Fruit fly (Drosophila melanogaster) whole organism, embryonic: Measurements from ENCODE around the gene Pa1.

Experiments used
- Bdp1 ChIP-seq: fragments of 200-800 bp; sonication (Bioruptor generic); optimal IDR thresholded peaks from 3 replicates; lab custom pipeline; 2016; ENCODE audit warnings: missing biosample characterization, missing genetic modification characterization
- CG10543 ChIP-seq: fragments of 200-800 bp; sonication (Bioruptor generic); optimal IDR thresholded peaks from 3 replicates; lab custom pipeline; 2017; ENCODE audit warnings: missing biosample characterization, mild to moderate bottlenecking, missing genetic modification characterization, moderate library complexity
- CG11456 ChIP-seq: fragments of 200-800 bp; sonication (Bioruptor generic); IDR thresholded peaks from 3 replicates; pipeline ENCODE4 v1.3.6; 2022; ENCODE audit warnings: missing biosample characterization, missing genetic modification characterization
- CG11696 ChIP-seq: fragments of 200-800 bp; sonication (Bioruptor generic); IDR thresholded peaks from 2 replicates; pipeline ENCODE4 v1.3.6; 2022; ENCODE audit warnings: missing biosample characterization, missing genetic modification characterization
- CG12219 ChIP-seq: fragments of 200-800 bp; sonication (Bioruptor generic); optimal IDR thresholded peaks from 3 replicates; lab custom pipeline; 2018; ENCODE audit warnings: missing biosample characterization, mild to moderate bottlenecking, missing genetic modification characterization
- CG12391 ChIP-seq: fragments of 200-800 bp; sonication (Bioruptor generic); optimal IDR thresholded peaks from 3 replicates; lab custom pipeline; 2018; ENCODE audit warnings: missing biosample characterization, mild to moderate bottlenecking, missing genetic modification characterization, moderate library complexity
- CG14014 ChIP-seq: fragments of 200-800 bp; sonication (Bioruptor generic); IDR thresholded peaks from 2 replicates; pipeline ENCODE4 v1.3.6; 2022; ENCODE audit warnings: missing biosample characterization, missing genetic modification characterization
- CG16813 ChIP-seq: fragments of 200-800 bp; sonication (Bioruptor generic); IDR thresholded peaks from 3 replicates; pipeline ENCODE4 v1.3.6; 2022; ENCODE audit warnings: missing biosample characterization, missing genetic modification characterization; ENCODE audit not compliant: partially characterized antibody
- CG17612 ChIP-seq: fragments of 200-800 bp; sonication (Bioruptor generic); IDR thresholded peaks from 2 replicates; pipeline ENCODE4 v1.3.6; 2022; ENCODE audit warnings: missing biosample characterization, missing genetic modification characterization
- CG18262 ChIP-seq: fragments of 200-800 bp; optimal IDR thresholded peaks from 3 replicates; lab custom pipeline; 2019; ENCODE audit warnings: missing biosample characterization, mild to moderate bottlenecking, missing genetic modification characterization, moderate library complexity
- CG18764 ChIP-seq: fragments of 200-800 bp; sonication (Bioruptor generic); optimal IDR thresholded peaks from 3 replicates; lab custom pipeline; 2016; ENCODE audit warnings: missing biosample characterization, missing genetic modification characterization
- CG2120 ChIP-seq: fragments of 200-800 bp; sonication (Bioruptor generic); optimal IDR thresholded peaks from 3 replicates; lab custom pipeline; 2016; ENCODE audit warnings: missing biosample characterization, missing genetic modification characterization
- CG32532 ChIP-seq: fragments of 200-800 bp; sonication (Bioruptor generic); IDR thresholded peaks from 2 replicates; pipeline ENCODE4 v1.3.6; 2022; ENCODE audit warnings: missing biosample characterization, missing genetic modification characterization
- CG6272 ChIP-seq: fragments of 200-800 bp; sonication (Bioruptor generic); IDR thresholded peaks from 2 replicates; pipeline ENCODE4 v1.3.6; 2022; ENCODE audit warnings: missing biosample characterization, missing genetic modification characterization
- CG6791 ChIP-seq: fragments of 200-800 bp; sonication (Bioruptor generic); IDR thresholded peaks from 3 replicates; pipeline ENCODE4 v1.3.6; 2022; ENCODE audit warnings: missing biosample characterization, missing genetic modification characterization; ENCODE audit not compliant: partially characterized antibody
- CG7786 ChIP-seq: fragments of 200-800 bp; sonication (Bioruptor generic); optimal IDR thresholded peaks from 2 replicates; lab custom pipeline; 2016; ENCODE audit warnings: missing biosample characterization, missing genetic modification characterization
- CG8944 ChIP-seq: fragments of 200-800 bp; sonication (Bioruptor generic); optimal IDR thresholded peaks from 3 replicates; lab custom pipeline; 2016; ENCODE audit warnings: missing biosample characterization, missing genetic modification characterization
- CoRest ChIP-seq: fragments of 200-800 bp; sonication (Bioruptor generic); optimal IDR thresholded peaks from 3 replicates; lab custom pipeline; 2018; ENCODE audit warnings: missing biosample characterization, mild to moderate bottlenecking, missing genetic modification characterization, moderate library complexity
- Fer1 ChIP-seq: fragments of 200-800 bp; sonication (Bioruptor generic); optimal IDR thresholded peaks from 2 replicates; lab custom pipeline; 2017; ENCODE audit warnings: missing biosample characterization, mild to moderate bottlenecking, missing genetic modification characterization
- Gsc ChIP-seq: fragments of 200-800 bp; sonication (Bioruptor generic); IDR thresholded peaks from 2 replicates; pipeline ENCODE4 v1.3.6; 2022; ENCODE audit warnings: missing biosample characterization, missing genetic modification characterization
- HmgZ ChIP-seq: fragments of 200-800 bp; sonication (Bioruptor generic); optimal IDR thresholded peaks from 2 replicates; lab custom pipeline; 2018; ENCODE audit warnings: missing biosample characterization, mild to moderate bottlenecking, missing genetic modification characterization
- Med ChIP-seq: fragments of 200-800 bp; sonication (Bioruptor generic); peaks from one replicate; lab custom pipeline; 2016; ENCODE audit warnings: missing biosample characterization, missing genetic modification characterization, mild to moderate bottlenecking, inconsistent platforms, moderate library complexity
- Meics ChIP-seq: fragments of 200-800 bp; sonication (Bioruptor generic); optimal IDR thresholded peaks from 2 replicates; lab custom pipeline; 2017; ENCODE audit warnings: missing biosample characterization, mild to moderate bottlenecking, missing genetic modification characterization
- NFAT ChIP-seq: fragments of 200-800 bp; sonication (Bioruptor generic); IDR thresholded peaks from 2 replicates; pipeline ENCODE4 v1.3.6; 2022; ENCODE audit warnings: missing biosample characterization, missing genetic modification characterization
- NfI ChIP-seq: fragments of 200-800 bp; sonication (Bioruptor generic); optimal IDR thresholded peaks from 3 replicates; lab custom pipeline; 2018; ENCODE audit warnings: missing biosample characterization, mild to moderate bottlenecking, missing genetic modification characterization, moderate library complexity
- PHDP ChIP-seq: fragments of 200-800 bp; sonication (Bioruptor generic); optimal IDR thresholded peaks from 3 replicates; lab custom pipeline; 2018; ENCODE audit warnings: missing biosample characterization, mild to moderate bottlenecking, missing genetic modification characterization, moderate library complexity
- Stat92E ChIP-seq, 3 experiments: fragments of >200 bp in 2 of 3; fragments of 200-800 bp in 1 of 3; sonication (Bioruptor generic) in 1 of 3; optimal IDR thresholded peaks; 2 replicates each; lab custom pipeline; 2017 to 2019; ENCODE audit warnings: missing biosample characterization in 3 of 3, missing genetic modification characterization in 3 of 3, mild to moderate bottlenecking in 1 of 3, moderate library complexity in 1 of 3
- Taf1 ChIP-seq: fragments of 200-800 bp; sonication (Bioruptor generic); IDR thresholded peaks from 2 replicates; pipeline ENCODE4 v1.3.6; 2022; ENCODE audit warnings: missing biosample characterization, missing genetic modification characterization
- Xbp1 ChIP-seq: fragments of 200-800 bp; sonication (Bioruptor generic); optimal IDR thresholded peaks from 3 replicates; lab custom pipeline; 2016; ENCODE audit warnings: missing biosample characterization, mild to moderate bottlenecking, missing genetic modification characterization
- ap ChIP-seq: fragments of 200-800 bp; sonication (Bioruptor generic); IDR thresholded peaks from 2 replicates; pipeline ENCODE4 v1.3.6; 2022; ENCODE audit warnings: missing biosample characterization, missing genetic modification characterization
- ase ChIP-seq: fragments of 200-800 bp; sonication (Bioruptor generic); IDR thresholded peaks from 3 replicates; pipeline ENCODE4 v1.3.6; 2022; ENCODE audit warnings: missing biosample characterization, missing genetic modification characterization
- bsh ChIP-seq, 2 experiments: fragments of 200-800 bp; sonication (Bioruptor generic); optimal IDR thresholded peaks; 2 replicates each; lab custom pipeline; 2017 to 2018; ENCODE audit warnings: mild to moderate bottlenecking in 2 of 2, missing biosample characterization in 2 of 2, missing genetic modification characterization in 2 of 2, moderate library complexity in 1 of 2
- disco-r ChIP-seq: fragments of 200-800 bp; sonication (Bioruptor generic); optimal IDR thresholded peaks from 2 replicates; lab custom pipeline; 2016; ENCODE audit warnings: missing biosample characterization, missing genetic modification characterization
- dmrt99B ChIP-seq: fragments of 200-800 bp; sonication (Bioruptor generic); optimal IDR thresholded peaks from 2 replicates; lab custom pipeline; 2018; ENCODE audit warnings: missing biosample characterization, mild to moderate bottlenecking, missing genetic modification characterization, moderate library complexity
- dysf ChIP-seq: fragments of 200-800 bp; sonication (Bioruptor generic); IDR thresholded peaks from 3 replicates; pipeline ENCODE4 v1.3.6; 2022; ENCODE audit warnings: missing biosample characterization, missing genetic modification characterization
- fd3F ChIP-seq: fragments of 200-800 bp; sonication (Bioruptor generic); optimal IDR thresholded peaks from 2 replicates; lab custom pipeline; 2018; ENCODE audit warnings: missing biosample characterization, mild to moderate bottlenecking, missing genetic modification characterization, moderate library complexity
- klu ChIP-seq: fragments of 200-800 bp; sonication (Bioruptor generic); IDR thresholded peaks from 2 replicates; pipeline ENCODE4 v1.3.6; 2022; ENCODE audit warnings: missing biosample characterization, missing genetic modification characterization
- lab ChIP-seq: fragments of 200-800 bp; sonication (Bioruptor generic); optimal IDR thresholded peaks from 3 replicates; lab custom pipeline; 2017; ENCODE audit warnings: missing biosample characterization, missing genetic modification characterization, mild to moderate bottlenecking, moderate library complexity, missing genetic modification reagents
- lilli ChIP-seq: fragments of 200-800 bp; sonication (Bioruptor generic); optimal IDR thresholded peaks from 3 replicates; lab custom pipeline; 2016; ENCODE audit warnings: missing biosample characterization, missing genetic modification characterization
- lmd ChIP-seq: fragments of 200-800 bp; sonication (Bioruptor generic); IDR thresholded peaks from 2 replicates; pipeline ENCODE4 v1.3.6; 2022; ENCODE audit warnings: missing biosample characterization, missing genetic modification characterization
- prd ChIP-seq, 3 experiments: fragments of >200 bp in 2 of 3; fragments of 200-800 bp in 1 of 3; sonication (Bioruptor generic) in 1 of 3; optimal IDR thresholded peaks in 2 of 3; IDR thresholded peaks in 1 of 3; 2 replicates in 2 of 3; 3 replicates in 1 of 3; pipeline versions ENCODE4 v1.3.6 to Lab custom; 2017 to 2022; ENCODE audit warnings: missing biosample characterization in 1 of 3, missing genetic modification characterization in 1 of 3
- rib ChIP-seq: fragments of 200-800 bp; sonication (Bioruptor generic); IDR thresholded peaks from 2 replicates; pipeline ENCODE4 v1.3.6; 2022; ENCODE audit warnings: missing biosample characterization, missing genetic modification characterization
- sd ChIP-seq: fragments of 200-800 bp; sonication (Bioruptor generic); optimal IDR thresholded peaks from 3 replicates; lab custom pipeline; 2018; ENCODE audit warnings: missing biosample characterization, mild to moderate bottlenecking, missing genetic modification characterization, moderate library complexity
- tna ChIP-seq: fragments of 200-800 bp; sonication (Bioruptor generic); IDR thresholded peaks from 2 replicates; pipeline ENCODE4 v1.3.6; 2022; ENCODE audit warnings: missing biosample characterization, missing genetic modification characterization; ENCODE audit not compliant: partially characterized antibody
- unpg ChIP-seq: fragments of 200-800 bp; sonication (Bioruptor generic); optimal IDR thresholded peaks from 3 replicates; lab custom pipeline; 2018; ENCODE audit warnings: missing biosample characterization, mild to moderate bottlenecking, missing genetic modification characterization, moderate library complexity
- wdn ChIP-seq: fragments of 200-800 bp; sonication (Bioruptor generic); IDR thresholded peaks from 2 replicates; pipeline ENCODE4 v1.3.6; 2022; ENCODE audit warnings: missing biosample characterization, missing genetic modification characterization
- zf30C ChIP-seq: fragments of 200-800 bp; sonication (Bioruptor generic); optimal IDR thresholded peaks from 3 replicates; lab custom pipeline; 2018; ENCODE audit warnings: missing biosample characterization, mild to moderate bottlenecking, missing genetic modification characterization
- zfh1 ChIP-seq: fragments of 200-800 bp; sonication (Bioruptor generic); IDR thresholded peaks from 3 replicates; pipeline ENCODE4 v1.3.6; 2022; ENCODE audit warnings: missing biosample characterization, missing genetic modification characterization

Gene Pa1

DNA sequence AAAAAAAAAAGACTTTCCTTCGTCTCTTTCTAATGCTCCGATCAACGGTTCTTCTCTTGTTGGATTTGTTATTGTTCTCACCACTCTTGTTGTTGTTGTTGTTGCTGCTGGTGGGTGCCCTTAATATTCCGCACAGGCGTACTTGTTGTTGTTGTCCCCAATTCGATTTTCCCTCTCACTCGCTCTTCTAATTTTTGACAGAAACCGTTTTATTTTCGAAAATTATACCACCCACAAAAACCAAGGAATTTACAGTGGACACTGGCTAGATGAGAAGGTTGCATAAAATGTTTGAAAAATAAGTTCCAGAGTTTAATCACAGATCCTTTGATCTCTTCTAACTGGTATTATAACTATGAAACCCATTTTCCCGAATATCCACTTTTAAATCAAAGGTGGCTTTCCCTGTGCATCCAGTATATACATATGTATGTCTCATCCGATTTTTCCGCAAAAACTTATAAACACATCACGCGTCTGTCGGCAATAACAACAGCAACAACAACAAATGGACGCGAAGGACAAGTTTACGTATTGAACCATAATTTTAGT lies 32.4 kb downstream of the Pa1 start (continued):
- no peak for TF ChIP-seq Stat92E (GFP tag; optimal IDR thresholded peaks at IDR 0.05; lab: Kevin White, UChicago)
- TF ChIP-seq CG7786 (GFP tag; lab: Kevin White, UChicago) = peak; percentile 16
- TF ChIP-seq CG17612 (GFP tag; lab: Robert Waterston, UW) = peak; percentile 42; the same call in 1 of the 2 replicates
- 0 out of 3 replicates have a peak, but pooled peaks have one; percentile 39 for TF ChIP-seq ase (GFP tag; lab: Robert Waterston, UW)
- TF ChIP-seq Taf1 (GFP tag; lab: Robert Waterston, UW) = peak; percentile 56
- TF ChIP-seq dysf (GFP tag; lab: Robert Waterston, UW) = peak; percentile 79
- peak; percentile 26 for TF ChIP-seq HmgZ (tag; lab: Kevin White, UChicago)
- TF ChIP-seq CG18262 (tag; lab: Kevin White, UChicago) = no peak
- TF ChIP-seq CG12219 (GFP tag; lab: Kevin White, UChicago) = peak; percentile 24
- TF ChIP-seq lmd = peak; percentile 73; the same call in 1 of the 2 replicates
- TF ChIP-seq CG2120 (GFP tag; lab: Kevin White, UChicago) = peak; percentile 54
- no peak for TF ChIP-seq disco-r (GFP tag; lab: Kevin White, UChicago)
- peak; percentile 80 for TF ChIP-seq CG32532 (GFP tag; lab: Robert Waterston, UW)
- no peak for TF ChIP-seq CG6791 (GFP tag; lab: Robert Waterston, UW)
- peak; percentile 40 for TF ChIP-seq CG8944
- TF ChIP-seq prd (optimal IDR thresholded peaks at IDR 0.05; lab: Kevin White, UChicago) = no peak
- TF ChIP-seq prd (GFP tag; IDR thresholded peaks at IDR 0.05; lab: Robert Waterston, UW) = peak; percentile 49; the same call in 2 of the 3 replicates
- TF ChIP-seq Gsc (GFP tag; lab: Robert Waterston, UW) = no peak
- TF ChIP-seq CG10543 (GFP tag; lab: Kevin White, UChicago) = no peak
- TF ChIP-seq bsh (GFP tag; optimal IDR thresholded peaks at IDR 0.05; lab: Kevin White, UChicago) = peak in 1 of 2 experiments; percentile 8
- TF ChIP-seq sd (tag; lab: Kevin White, UChicago) = peak; percentile 97
- TF ChIP-seq NfI (GFP tag; lab: Kevin White, UChicago) = peak; percentile 31
- TF ChIP-seq CG11456 (GFP tag; lab: Robert Waterston, UW) = peak; percentile 75; the same call in 2 of the 3 replicates
- peak; percentile 17 for TF ChIP-seq CoRest (tag; lab: Kevin White, UChicago)
- peak; percentile 57 for TF ChIP-seq unpg (GFP tag; lab: Kevin White, UChicago)
- TF ChIP-seq tna = no peak
- TF ChIP-seq fd3F (GFP tag; lab: Kevin White, UChicago) = peak; percentile 46
- 0 out of 2 replicates have a peak, but pooled peaks have one; percentile 44 for TF ChIP-seq CG6272 (GFP tag; lab: Robert Waterston, UW)
- peak; percentile 43 for TF ChIP-seq lilli (GFP tag; lab: Kevin White, UChicago)
- TF ChIP-seq Bdp1 (GFP tag; lab: Kevin White, UChicago) = no peak
- 0 out of 2 replicates have a peak, but pooled peaks have one; percentile 43 for TF ChIP-seq ap
- peak; percentile 33 for TF ChIP-seq PHDP (tag; lab: Kevin White, UChicago)
- TF ChIP-seq klu (GFP tag; lab: Robert Waterston, UW) = peak; percentile 18; the same call in 1 of the 2 replicates
- TF ChIP-seq dmrt99B (tag; lab: Kevin White, UChicago) = no peak
- TF ChIP-seq Xbp1 (GFP tag; lab: Kevin White, UChicago) = peak; percentile 38
- no peak for TF ChIP-seq zf30C (GFP tag; lab: Kevin White, UChicago)
- no peak for TF ChIP-seq CG18764 (GFP tag; lab: Kevin White, UChicago)
- TF ChIP-seq CG14014 (GFP tag; lab: Robert Waterston, UW) = peak; percentile 50; the same call in 1 of the 2 replicates
- peak; percentile 58 for TF ChIP-seq lab (GFP tag; lab: Kevin White, UChicago)
- TF ChIP-seq CG12391 = peak; percentile 5
- peak; percentile 95 for TF ChIP-seq Med (GFP tag; lab: Kevin White, UChicago)
- peak; percentile 68; the same call in 1 of the 2 replicates for TF ChIP-seq NFAT (GFP tag; lab: Robert Waterston, UW)
- no peak for TF ChIP-seq Meics (GFP tag; lab: Kevin White, UChicago)
- TF ChIP-seq zfh1 (GFP tag; lab: Robert Waterston, UW) = peak; percentile 35; the same call in 1 of the 3 replicates
- TF ChIP-seq CG16813 = no peak
- peak; percentile 1 for TF ChIP-seq Fer1 (GFP tag; lab: Kevin White, UChicago)
- TF ChIP-seq wdn (GFP tag; lab: Robert Waterston, UW) = peak; percentile 57
- TF ChIP-seq CG11696 (GFP tag; lab: Robert Waterston, UW) = no peak
- 0 out of 2 replicates have a peak, but pooled peaks have one; percentile 29 for TF ChIP-seq rib
